Fruit fly (Drosophila melanogaster) whole organism, prepupa: ENCODE results near the gene CG13692.

Experiments used
- Blimp-1 ChIP-seq: fragments of 200-800 bp; sonication (Bioruptor generic); optimal IDR thresholded peaks from 3 replicates; lab custom pipeline; 2017; ENCODE audit warnings: missing biosample characterization, missing genetic modification characterization, mild to moderate bottlenecking, moderate library complexity, missing genetic modification reagents
- CG11294 ChIP-seq: fragments of 200-800 bp; sonication (Bioruptor generic); IDR thresholded peaks from 2 replicates; pipeline ENCODE4 v1.3.6; 2022; ENCODE audit warnings: missing biosample characterization, missing genetic modification characterization
- CG11902 ChIP-seq: fragments of 200-800 bp; sonication (Bioruptor generic); optimal IDR thresholded peaks from 3 replicates; lab custom pipeline; 2016; ENCODE audit warnings: missing biosample characterization, missing genetic modification characterization
- CG15336 ChIP-seq: fragments of 200-800 bp; sonication (Bioruptor generic); IDR thresholded peaks from 2 replicates; pipeline ENCODE4 v1.3.6; 2022; ENCODE audit warnings: missing biosample characterization, missing genetic modification characterization
- CG1621 ChIP-seq: fragments of 200-800 bp; sonication (Bioruptor generic); optimal IDR thresholded peaks from 3 replicates; lab custom pipeline; 2018; ENCODE audit warnings: missing biosample characterization, mild to moderate bottlenecking, missing genetic modification characterization
- CG16779 ChIP-seq: fragments of 200-800 bp; sonication (Bioruptor generic); optimal IDR thresholded peaks from 3 replicates; lab custom pipeline; 2017; ENCODE audit warnings: missing biosample characterization, mild to moderate bottlenecking, missing genetic modification characterization
- CG3032 ChIP-seq: fragments of 200-800 bp; optimal IDR thresholded peaks from 2 replicates; lab custom pipeline; 2019; ENCODE audit warnings: missing biosample characterization, mild to moderate bottlenecking, missing genetic modification characterization, moderate library complexity
- CG31627 ChIP-seq: fragments of 200-800 bp; sonication (Bioruptor generic); optimal IDR thresholded peaks from 3 replicates; lab custom pipeline; 2016; ENCODE audit warnings: missing biosample characterization, missing genetic modification characterization
- CG34406 ChIP-seq: fragments of 200-800 bp; sonication (Bioruptor generic); optimal IDR thresholded peaks from 3 replicates; lab custom pipeline; 2016; ENCODE audit warnings: missing biosample characterization, missing genetic modification characterization
- CG4318 ChIP-seq: fragments of 200-800 bp; sonication (Bioruptor generic); optimal IDR thresholded peaks from 3 replicates; lab custom pipeline; 2017; ENCODE audit warnings: missing biosample characterization, mild to moderate bottlenecking, missing genetic modification characterization
- CG6163 ChIP-seq: fragments of 200-800 bp; sonication (Bioruptor generic); IDR thresholded peaks from 3 replicates; pipeline ENCODE4 v1.3.6; 2022; ENCODE audit warnings: missing biosample characterization, missing genetic modification characterization
- CG6792 ChIP-seq: fragments of 200-800 bp; sonication (Bioruptor generic); optimal IDR thresholded peaks from 3 replicates; lab custom pipeline; 2016; ENCODE audit warnings: missing biosample characterization, missing genetic modification characterization
- CG7368 ChIP-seq: fragments of 200-800 bp; sonication (Bioruptor generic); optimal IDR thresholded peaks from 3 replicates; lab custom pipeline; 2016; ENCODE audit warnings: missing biosample characterization, missing genetic modification characterization
- CG8632 ChIP-seq: fragments of 200-800 bp; sonication (Bioruptor generic); optimal IDR thresholded peaks from 3 replicates; lab custom pipeline; 2016; ENCODE audit warnings: missing biosample characterization, missing genetic modification characterization
- CG9139 ChIP-seq: fragments of 200-800 bp; sonication (Bioruptor generic); optimal IDR thresholded peaks from 3 replicates; lab custom pipeline; 2017; ENCODE audit warnings: missing biosample characterization, mild to moderate bottlenecking, missing genetic modification characterization
- Eip75B ChIP-seq: fragments of 200-800 bp; sonication (Bioruptor generic); optimal IDR thresholded peaks from 3 replicates; lab custom pipeline; 2016; ENCODE audit warnings: missing biosample characterization, missing genetic modification characterization
- Eip78C ChIP-seq: fragments of 200-800 bp; sonication (Bioruptor generic); peaks from one replicate; lab custom pipeline; 2016; ENCODE audit warnings: missing biosample characterization, missing genetic modification characterization
- Eip93F ChIP-seq: fragments of 200-800 bp; sonication (Bioruptor generic); optimal IDR thresholded peaks from 2 replicates; lab custom pipeline; 2016; ENCODE audit warnings: missing biosample characterization, mild to moderate bottlenecking, missing genetic modification characterization
- Ets21C ChIP-seq: fragments of 200-800 bp; sonication (Bioruptor generic); optimal IDR thresholded peaks from 3 replicates; lab custom pipeline; 2016; ENCODE audit warnings: missing biosample characterization, missing genetic modification characterization
- Ets96B ChIP-seq: fragments of 200-800 bp; optimal IDR thresholded peaks from 2 replicates; lab custom pipeline; 2019; ENCODE audit warnings: missing biosample characterization, mild to moderate bottlenecking, missing genetic modification characterization, moderate library complexity
- Gug ChIP-seq: fragments of 200-800 bp; sonication (Bioruptor generic); IDR thresholded peaks from 2 replicates; pipeline ENCODE4 v1.3.6; 2022; ENCODE audit warnings: missing biosample characterization, missing genetic modification characterization
- Hr38 ChIP-seq: sonication (Bioruptor generic); optimal IDR thresholded peaks from 2 replicates; lab custom pipeline; 2016; ENCODE audit warnings: missing biosample characterization, missing genetic modification characterization
- Hr4 ChIP-seq: fragments of 200-800 bp; sonication (Bioruptor generic); optimal IDR thresholded peaks from 3 replicates; lab custom pipeline; 2016; ENCODE audit warnings: missing biosample characterization, missing genetic modification characterization
- Lpt ChIP-seq: fragments of 200-800 bp; sonication (Bioruptor generic); optimal IDR thresholded peaks from 3 replicates; lab custom pipeline; 2016; ENCODE audit warnings: missing biosample characterization, missing genetic modification characterization
- Met ChIP-seq: fragments of 200-800 bp; sonication (Bioruptor generic); optimal IDR thresholded peaks from 3 replicates; lab custom pipeline; 2016; ENCODE audit warnings: missing biosample characterization, missing genetic modification characterization
- OdsH ChIP-seq: fragments of 200-800 bp; sonication (Bioruptor generic); optimal IDR thresholded peaks from 3 replicates; lab custom pipeline; 2016; ENCODE audit warnings: missing biosample characterization, missing genetic modification characterization
- Smox ChIP-seq: fragments of 200-800 bp; sonication (Bioruptor generic); optimal IDR thresholded peaks from 3 replicates; lab custom pipeline; 2016; ENCODE audit warnings: missing biosample characterization, missing genetic modification characterization
- Sox102F ChIP-seq: fragments of 200-800 bp; sonication (Bioruptor generic); optimal IDR thresholded peaks from 2 replicates; lab custom pipeline; 2016; ENCODE audit warnings: missing biosample characterization, mild to moderate bottlenecking, missing genetic modification characterization
- Sox15 ChIP-seq: fragments of 200-800 bp; sonication (Bioruptor generic); optimal IDR thresholded peaks from 3 replicates; lab custom pipeline; 2016; ENCODE audit warnings: missing biosample characterization, missing genetic modification characterization
- achi ChIP-seq: fragments of 200-800 bp; sonication (Bioruptor generic); optimal IDR thresholded peaks from 3 replicates; lab custom pipeline; 2016; ENCODE audit warnings: missing biosample characterization, missing genetic modification characterization
- acj6 ChIP-seq: fragments of 200-800 bp; sonication (Bioruptor generic); optimal IDR thresholded peaks from 3 replicates; lab custom pipeline; 2016; ENCODE audit warnings: missing biosample characterization, missing genetic modification characterization
- cyc ChIP-seq: fragments of 200-800 bp; sonication (Bioruptor generic); optimal IDR thresholded peaks from 3 replicates; lab custom pipeline; 2016; ENCODE audit warnings: missing biosample characterization, missing genetic modification characterization
- dac ChIP-seq: fragments of 200-800 bp; sonication (Bioruptor generic); optimal IDR thresholded peaks from 2 replicates; lab custom pipeline; 2017; ENCODE audit warnings: missing biosample characterization, mild to moderate bottlenecking, missing genetic modification characterization
- dsx ChIP-seq: fragments of 200-800 bp; optimal IDR thresholded peaks from 3 replicates; lab custom pipeline; 2019; ENCODE audit warnings: missing biosample characterization, mild to moderate bottlenecking, missing genetic modification characterization, moderate library complexity; ENCODE audit not compliant: poor library complexity, severe bottlenecking
- eg ChIP-seq: fragments of 200-800 bp; sonication (Bioruptor generic); IDR thresholded peaks from 3 replicates; pipeline ENCODE4 v1.3.6; 2022; ENCODE audit warnings: missing biosample characterization, missing genetic modification characterization
- fd59A ChIP-seq: fragments of 200-800 bp; sonication (Bioruptor generic); optimal IDR thresholded peaks from 2 replicates; lab custom pipeline; 2017; ENCODE audit warnings: missing biosample characterization, mild to moderate bottlenecking, missing genetic modification characterization, missing genetic modification reagents
- fd85E ChIP-seq: fragments of 200-800 bp; sonication (Bioruptor generic); optimal IDR thresholded peaks from 3 replicates; lab custom pipeline; 2016; ENCODE audit warnings: missing biosample characterization, missing genetic modification characterization
- lz ChIP-seq: fragments of 200-800 bp; sonication (Bioruptor generic); optimal IDR thresholded peaks from 3 replicates; lab custom pipeline; 2016; ENCODE audit warnings: missing biosample characterization, missing genetic modification characterization
- pdm3 ChIP-seq: fragments of 200-800 bp; sonication (Bioruptor generic); optimal IDR thresholded peaks from 3 replicates; lab custom pipeline; 2016; ENCODE audit warnings: missing biosample characterization, missing genetic modification characterization
- salr ChIP-seq, 2 experiments: fragments of 200-800 bp; sonication (Bioruptor generic); optimal IDR thresholded peaks; 3 replicates each; lab custom pipeline; 2016 to 2018; ENCODE audit warnings: missing biosample characterization in 2 of 2, missing genetic modification characterization in 2 of 2, mild to moderate bottlenecking in 1 of 2
- spab ChIP-seq: fragments of 200-800 bp; sonication (Bioruptor generic); optimal IDR thresholded peaks from 2 replicates; lab custom pipeline; 2017; ENCODE audit warnings: missing biosample characterization, mild to moderate bottlenecking, missing genetic modification characterization, missing genetic modification reagents
- ss ChIP-seq, 2 experiments: fragments of 200-800 bp; sonication (Bioruptor generic); optimal IDR thresholded peaks; 2 replicates in 1 of 2; 3 replicates in 1 of 2; lab custom pipeline; 2017 to 2018; ENCODE audit warnings: mild to moderate bottlenecking in 2 of 2, missing biosample characterization in 2 of 2, missing genetic modification characterization in 2 of 2, moderate library complexity in 1 of 2
- svp ChIP-seq: fragments of 200-800 bp; sonication (Bioruptor generic); peaks from one replicate; lab custom pipeline; 2016; ENCODE audit warnings: missing biosample characterization, missing genetic modification characterization
- topi ChIP-seq: fragments of 200-800 bp; sonication (Bioruptor generic); optimal IDR thresholded peaks from 3 replicates; lab custom pipeline; 2016; ENCODE audit warnings: missing biosample characterization, missing genetic modification characterization
- vri ChIP-seq: fragments of 200-800 bp; sonication (Bioruptor generic); optimal IDR thresholded peaks from 3 replicates; lab custom pipeline; 2016; ENCODE audit warnings: missing biosample characterization, mild to moderate bottlenecking, missing genetic modification characterization

Gene CG13692

dm6 chr2L:429680-430484 lies 8.3 kb downstream of the CG13692 start (continued):
- peak; percentile 71 for TF ChIP-seq spab
- TF ChIP-seq CG9139 (GFP tag; lab: Kevin White, UChicago): peak; percentile 60
- TF ChIP-seq dsx: peak; percentile 65
- TF ChIP-seq Hr4: peak; percentile 60
- peak; percentile 93 for TF ChIP-seq Ets21C (GFP tag; lab: Kevin White, UChicago)
- peak; percentile 77 for TF ChIP-seq CG1621 (tag; lab: Kevin White, UChicago)
- peak; percentile 67 for TF ChIP-seq Gug
- TF ChIP-seq acj6 (GFP tag; lab: Kevin White, UChicago): peak; percentile 91
- peak; percentile 93 for TF ChIP-seq vri (GFP tag; lab: Kevin White, UChicago)
- TF ChIP-seq cyc (GFP tag; lab: Kevin White, UChicago): peak; percentile 95
- peak; percentile 87 for TF ChIP-seq OdsH
- peak; percentile 80 for TF ChIP-seq Ets96B
- peak; percentile 66; the same call in 1 of the 2 replicates for TF ChIP-seq CG15336 (GFP tag; lab: Robert Waterston, UW)
- peak; percentile 53 for TF ChIP-seq eg (GFP tag; lab: Robert Waterston, UW)
- TF ChIP-seq Met: peak; percentile 96
- peak; percentile 96 for TF ChIP-seq Eip78C (GFP tag; lab: Kevin White, UChicago)
- TF ChIP-seq, all 60 proteins: peak for 57

- TF ChIP-seq CG15336 (GFP tag; lab: Robert Waterston, UW) (peak; percentile 71; the same call in 1 of the 2 replicates), CG9139 (GFP tag; lab: Kevin White, UChicago) (peak; percentile 78), CG4318 (no peak), Ets96B (peak; percentile 46), achi (GFP tag; lab: Kevin White, UChicago) (peak; percentile 55), Sox102F (GFP tag; lab: Kevin White, UChicago) (no peak), topi (GFP tag; lab: Kevin White, UChicago) (no peak), dac (no peak), CG11294 (no peak), Hr4 (no peak), vri (GFP tag; lab: Kevin White, UChicago) (peak; percentile 41), ss (GFP tag; optimal IDR thresholded peaks at IDR 0.05; lab: Kevin White, UChicago) (peak; percentile 71 to 75), Eip75B (no peak), lz (GFP tag; lab: Kevin White, UChicago) (no peak), Hr38 (GFP tag; lab: Kevin White, UChicago) (no peak), CG11902 (no peak), pdm3 (GFP tag; lab: Kevin White, UChicago) (peak; percentile 17), CG3032 (tag; lab: Kevin White, UChicago) (peak; percentile 43), eg (GFP tag; lab: Robert Waterston, UW) (peak; percentile 72; the same call in 2 of the 3 replicates), Eip93F (GFP tag; lab: Kevin White, UChicago) (no peak), CG7368 (GFP tag; lab: Kevin White, UChicago) (no peak), CG16779 (tag; lab: Kevin White, UChicago) (peak; percentile 40), CG6792 (GFP tag; lab: Kevin White, UChicago) (no peak), salr (GFP tag; optimal IDR thresholded peaks at IDR 0.05; lab: Kevin White, UChicago) (no peak), CG34406 (GFP tag; lab: Kevin White, UChicago) (no peak), Lpt (GFP tag; lab: Kevin White, UChicago) (no peak), Blimp-1 (GFP tag; lab: Kevin White, UChicago) (no peak), CG8632 (GFP tag; lab: Kevin White, UChicago) (peak; percentile 39), cyc (GFP tag; lab: Kevin White, UChicago) (no peak), spab (peak; percentile 52), dsx (peak; percentile 86), Met (peak; percentile 40), CG1621 (tag; lab: Kevin White, UChicago) (peak; percentile 65), CG6163 (GFP tag; lab: Robert Waterston, UW) (peak; percentile 89), Sox15 (GFP tag; lab: Kevin White, UChicago) (no peak), CG31627 (GFP tag; lab: Kevin White, UChicago) (no peak), Smox (no peak), Gug (no peak), fd59A (peak; percentile 32), fd85E (GFP tag; lab: Kevin White, UChicago) (no peak), svp (GFP tag; lab: Kevin White, UChicago) (peak; percentile 77), OdsH (peak; percentile 21), Eip78C (GFP tag; lab: Kevin White, UChicago) (peak; percentile 88)
These were observed 9.5 kb downstream of the CG13692 start, which contains the start of gene ex for dm6 chr2L:430820-431628. Gene ex (plus strand): TSS chr2L:431227.
